Worm (Caenorhabditis elegans) whole organism, midembryonic: ENCODE data around the gene ifet-1.

Source experiments
- T22C8.4 ChIP-seq: fragments of 200-800 bp; sonication (Bioruptor generic); IDR thresholded peaks from 2 replicates; pipeline ENCODE4 v1.3.6; 2022; ENCODE audit warnings: missing genetic modification characterization, missing compliant biosample characterization
- cog-1 ChIP-seq: sonication (generic microtip); optimal IDR thresholded peaks from 2 replicates; lab custom pipeline; 2016; ENCODE audit warnings: missing genetic modification characterization, missing compliant biosample characterization
- flt-1 ChIP-seq: fragments of 200-800 bp; sonication (Bioruptor generic); IDR thresholded peaks from 2 replicates; pipeline ENCODE4 v1.3.6; 2022; ENCODE audit warnings: missing genetic modification characterization, missing compliant biosample characterization
- klf-2 ChIP-seq: fragments of 200-800 bp; sonication (Bioruptor generic); conservative IDR thresholded peaks from 2 replicates; pipeline ENCODE4 v1.3.6; 2022; ENCODE audit warnings: missing genetic modification reagents, missing genetic modification characterization, missing compliant biosample characterization
- med-1 ChIP-seq: sonication (generic microtip); optimal IDR thresholded peaks from 2 replicates; lab custom pipeline; 2017; ENCODE audit warnings: missing genetic modification characterization, mild to moderate bottlenecking, missing compliant biosample characterization, antibody characterized with exemption, missing genetic modification reagents; ENCODE audit not compliant: insufficient read depth
- ref-1 ChIP-seq: fragments of 200-800 bp; sonication (Bioruptor generic); conservative IDR thresholded peaks from 2 replicates; pipeline ENCODE4 v1.3.6; 2022; ENCODE audit warnings: missing genetic modification reagents, missing genetic modification characterization, missing compliant biosample characterization
- tab-1 ChIP-seq: fragments of 200-800 bp; sonication (Bioruptor generic); IDR thresholded peaks from 2 replicates; pipeline ENCODE4 v1.3.6; 2022; ENCODE audit warnings: missing genetic modification characterization, missing compliant biosample characterization
- ztf-23 ChIP-seq: fragments of 200-800 bp; sonication (Bioruptor generic); IDR thresholded peaks from 2 replicates; pipeline ENCODE4 v1.3.6; 2022; ENCODE audit warnings: missing genetic modification reagents, missing genetic modification characterization, missing compliant biosample characterization
- ztf-29 ChIP-seq: fragments of 200-800 bp; sonication (Bioruptor generic); IDR thresholded peaks from 2 replicates; pipeline ENCODE4 v1.3.6; 2022; ENCODE audit warnings: missing genetic modification reagents, missing genetic modification characterization, missing compliant biosample characterization

ifet-1 gene

DNA sequence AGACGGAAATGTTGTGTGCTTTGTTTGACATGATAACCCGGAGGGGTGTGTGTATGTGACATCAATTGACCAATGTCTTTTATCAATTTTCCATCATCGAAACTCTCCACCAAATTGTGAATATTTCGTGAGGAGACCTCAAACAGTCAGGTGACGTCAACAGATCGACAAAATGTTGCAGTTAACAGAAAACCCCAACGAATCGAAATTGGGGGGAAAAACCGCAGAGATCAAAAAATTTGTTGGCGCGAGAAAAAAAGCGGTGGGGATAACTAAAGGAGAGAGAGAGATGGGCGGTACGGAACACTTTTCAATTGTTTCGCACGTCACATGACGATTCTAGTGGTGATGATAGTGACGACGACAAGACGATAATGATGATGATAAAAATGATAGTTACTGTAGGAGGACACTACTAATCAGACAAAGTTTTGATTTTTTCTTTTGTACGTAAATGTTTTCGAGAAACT is 19.6 kb upstream of the ifet-1 start:
- no peak for TF ChIP-seq flt-1 (GFP tag; lab: Robert Waterston, UW)
- no peak for TF ChIP-seq ztf-23
- TF ChIP-seq cog-1 (tag; lab: Kevin White, UChicago), result no peak
- no peak for TF ChIP-seq T22C8.4 (GFP tag; lab: Robert Waterston, UW)
- TF ChIP-seq ztf-29 (GFP tag; lab: Robert Waterston, UW), result no peak
- TF ChIP-seq med-1 (GFP tag; lab: Kevin White, UChicago), result no peak
- no peak for TF ChIP-seq klf-2 (GFP tag; lab: Robert Waterston, UW)
- no peak for TF ChIP-seq ref-1 (GFP tag; lab: Robert Waterston, UW)
- TF ChIP-seq tab-1 (GFP tag; lab: Robert Waterston, UW), result no peak

DNA sequence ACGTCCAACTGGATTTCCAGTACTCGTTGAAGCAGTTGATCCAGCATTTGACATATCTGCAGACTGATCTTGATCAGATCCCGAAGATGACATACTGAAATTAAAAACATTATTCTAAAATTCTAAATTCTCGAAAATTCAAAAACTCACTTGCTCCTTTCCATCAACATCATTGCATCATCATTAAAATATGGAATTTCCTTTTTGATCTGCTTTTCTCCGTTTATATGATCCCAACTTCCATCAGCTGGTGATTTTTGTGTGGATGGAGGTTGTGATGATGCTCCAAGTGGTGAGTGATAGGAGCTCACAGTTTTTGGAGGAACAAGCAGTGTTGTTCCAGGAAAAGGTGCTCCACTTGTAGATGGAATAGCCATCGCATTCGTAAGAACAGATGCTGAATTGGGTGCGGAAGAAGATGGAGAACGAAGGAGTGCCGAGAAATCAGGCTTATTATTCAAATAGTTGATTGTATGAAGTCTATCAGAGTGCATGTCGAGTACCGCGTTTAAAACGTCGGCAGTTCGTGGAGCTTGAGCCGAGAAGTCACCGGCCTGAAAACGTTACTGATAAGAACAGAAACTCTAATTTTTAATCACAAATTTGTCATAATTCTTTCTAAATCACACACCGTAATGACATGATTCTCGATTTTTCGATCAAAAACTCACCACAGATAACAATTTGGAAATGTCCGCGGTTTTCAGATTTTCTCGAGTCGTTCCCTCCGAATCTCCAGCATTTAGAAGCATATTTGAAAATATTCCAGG is 18.2 kb upstream of the ifet-1 start:
- no peak for TF ChIP-seq cog-1 (tag; lab: Kevin White, UChicago)
- no peak for TF ChIP-seq ztf-29 (GFP tag; lab: Robert Waterston, UW)
- no peak for TF ChIP-seq flt-1 (GFP tag; lab: Robert Waterston, UW)
- no peak for TF ChIP-seq med-1 (GFP tag; lab: Kevin White, UChicago)
- no peak for TF ChIP-seq T22C8.4 (GFP tag; lab: Robert Waterston, UW)
- TF ChIP-seq ref-1 (GFP tag; lab: Robert Waterston, UW), result no peak
- TF ChIP-seq tab-1 (GFP tag; lab: Robert Waterston, UW), result no peak
- TF ChIP-seq klf-2 (GFP tag; lab: Robert Waterston, UW), result no peak
- no peak for TF ChIP-seq ztf-23

- TF ChIP-seq ref-1 (GFP tag; lab: Robert Waterston, UW), result no peak
- no peak for TF ChIP-seq ztf-23
- no peak for TF ChIP-seq cog-1 (tag; lab: Kevin White, UChicago)
- TF ChIP-seq tab-1 (GFP tag; lab: Robert Waterston, UW), result no peak
- TF ChIP-seq T22C8.4 (GFP tag; lab: Robert Waterston, UW), result no peak
- no peak for TF ChIP-seq klf-2 (GFP tag; lab: Robert Waterston, UW)
- TF ChIP-seq flt-1 (GFP tag; lab: Robert Waterston, UW), result no peak
- no peak for TF ChIP-seq med-1 (GFP tag; lab: Kevin White, UChicago)
- no peak for TF ChIP-seq ztf-29 (GFP tag; lab: Robert Waterston, UW)
Measured at ce11 chrIII:4491164-4492144, 16.5 kb upstream of the ifet-1 start.

DNA sequence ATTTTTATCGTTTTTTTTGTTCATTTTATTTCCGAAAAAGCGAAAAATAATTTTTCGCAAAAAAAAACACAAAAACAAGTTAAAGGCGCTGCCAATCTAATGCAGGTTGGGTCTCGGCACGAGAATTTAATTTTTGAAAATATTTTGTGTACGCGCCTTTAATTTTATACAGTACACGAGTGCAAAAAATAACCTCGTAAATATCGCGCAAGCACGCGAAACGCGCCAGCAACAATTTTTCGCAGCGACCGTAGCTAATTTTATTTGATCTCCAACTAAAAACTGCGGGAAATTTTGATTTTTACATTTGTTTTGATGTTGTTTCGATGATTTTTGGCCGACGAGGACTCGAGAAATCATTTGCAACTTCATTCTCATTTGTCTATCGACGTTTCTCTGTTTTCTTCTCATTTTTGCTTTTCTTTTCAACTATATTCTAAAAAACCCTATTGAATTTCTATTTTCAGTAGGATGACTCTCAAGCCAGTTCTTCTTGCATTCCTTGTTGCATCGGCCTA is 14.0 kb upstream of the ifet-1 start, which contains the start of gene cpg-1:
Gene cpg-1 (plus strand): TSS at position 468 of the 518 bp plus-strand sequence.
- TF ChIP-seq ztf-29 (GFP tag; lab: Robert Waterston, UW) (no peak), cog-1 (tag; lab: Kevin White, UChicago) (no peak), med-1 (GFP tag; lab: Kevin White, UChicago) (no peak), klf-2 (GFP tag; lab: Robert Waterston, UW) (no peak), T22C8.4 (GFP tag; lab: Robert Waterston, UW) (no peak), ref-1 (GFP tag; lab: Robert Waterston, UW) (no peak), flt-1 (GFP tag; lab: Robert Waterston, UW) (no peak), tab-1 (GFP tag; lab: Robert Waterston, UW) (no peak), ztf-23 (no peak)

DNA sequence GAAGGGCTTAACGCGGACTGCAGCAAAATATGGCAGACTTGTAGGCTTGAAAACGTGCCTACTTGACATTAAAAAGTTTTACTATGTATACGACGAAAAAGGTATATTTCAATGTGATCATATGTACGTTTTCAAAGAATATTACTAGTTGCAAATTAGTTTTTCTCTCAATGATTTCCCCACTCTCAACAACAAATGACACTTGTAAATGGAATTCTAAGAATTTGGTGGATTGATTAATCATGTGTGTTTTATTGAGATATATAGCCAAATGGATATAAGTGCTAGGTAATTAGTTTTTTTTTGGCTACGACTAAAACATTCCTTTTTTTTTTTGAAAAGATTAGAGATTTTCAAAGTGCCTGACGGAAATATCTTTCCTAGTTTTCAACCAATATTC is 12.3 kb upstream of the ifet-1 start:
- no peak for TF ChIP-seq ztf-29 (GFP tag; lab: Robert Waterston, UW)
- no peak for TF ChIP-seq tab-1 (GFP tag; lab: Robert Waterston, UW)
- no peak for TF ChIP-seq cog-1 (tag; lab: Kevin White, UChicago)
- TF ChIP-seq ref-1 (GFP tag; lab: Robert Waterston, UW), result no peak
- TF ChIP-seq ztf-23, result no peak
- no peak for TF ChIP-seq klf-2 (GFP tag; lab: Robert Waterston, UW)
- TF ChIP-seq flt-1 (GFP tag; lab: Robert Waterston, UW), result no peak
- TF ChIP-seq T22C8.4 (GFP tag; lab: Robert Waterston, UW), result no peak
- no peak for TF ChIP-seq med-1 (GFP tag; lab: Kevin White, UChicago)

ce11 chrIII:4484373-4484772 is 9.4 kb upstream of the ifet-1 start:
- TF ChIP-seq flt-1 (GFP tag; lab: Robert Waterston, UW), result peak; percentile 31; the same call in 1 of the 2 replicates

- TF ChIP-seq med-1 (GFP tag; lab: Kevin White, UChicago), result no peak
- no peak for TF ChIP-seq ztf-29 (GFP tag; lab: Robert Waterston, UW)
- TF ChIP-seq tab-1 (GFP tag; lab: Robert Waterston, UW), result no peak
- TF ChIP-seq klf-2 (GFP tag; lab: Robert Waterston, UW), result no peak
- no peak for TF ChIP-seq ref-1 (GFP tag; lab: Robert Waterston, UW)
- TF ChIP-seq flt-1 (GFP tag; lab: Robert Waterston, UW), result no peak
- no peak for TF ChIP-seq cog-1 (tag; lab: Kevin White, UChicago)
- no peak for TF ChIP-seq T22C8.4 (GFP tag; lab: Robert Waterston, UW)
- TF ChIP-seq ztf-23, result no peak
Measured at ce11 chrIII:4482986-4483385, 8.0 kb upstream of the ifet-1 start.

- TF ChIP-seq klf-2 (GFP tag; lab: Robert Waterston, UW) (no peak), med-1 (GFP tag; lab: Kevin White, UChicago) (no peak), ztf-29 (GFP tag; lab: Robert Waterston, UW) (no peak), ztf-23 (no peak)
Measured at ce11 chrIII:4481787-4482186, 6.8 kb upstream of the ifet-1 start.
